Worm (Caenorhabditis elegans) whole organism, young adult: ENCODE results near the gene R02F2.1.

Source experiments
- B0019.2 ChIP-seq: fragments of 200-800 bp; sonication (Bioruptor generic); conservative IDR thresholded peaks from 2 replicates; pipeline ENCODE4 v1.3.6; 2022; ENCODE audit warnings: missing genetic modification reagents, missing genetic modification characterization, missing compliant biosample characterization
- B0261.1 ChIP-seq: sonication (generic microtip); optimal IDR thresholded peaks from 2 replicates; lab custom pipeline; 2016; ENCODE audit warnings: mild to moderate bottlenecking, missing genetic modification characterization, moderate library complexity, missing compliant biosample characterization
- F49E8.2 ChIP-seq: sonication (generic microtip); optimal IDR thresholded peaks from 3 replicates; lab custom pipeline; 2017; ENCODE audit warnings: missing genetic modification characterization, mild to moderate bottlenecking, missing compliant biosample characterization, antibody characterized with exemption, moderate library complexity; ENCODE audit not compliant: insufficient read depth
- T26A5.8 ChIP-seq: sonication (generic microtip); optimal IDR thresholded peaks from 2 replicates; lab custom pipeline; 2016; ENCODE audit warnings: missing genetic modification characterization, missing compliant biosample characterization
- Y79H2A.3 ChIP-seq: fragments of 200-800 bp; sonication (Bioruptor generic); conservative IDR thresholded peaks from 2 replicates; pipeline ENCODE4 v1.3.6; 2022; ENCODE audit warnings: missing genetic modification reagents, missing genetic modification characterization, missing compliant biosample characterization
- akir-1 ChIP-seq: fragments of 200-800 bp; sonication (Bioruptor generic); optimal IDR thresholded peaks from 2 replicates; lab custom pipeline; 2018; ENCODE audit warnings: mild to moderate bottlenecking, missing genetic modification characterization, moderate library complexity, missing compliant biosample characterization
- attf-3 ChIP-seq: fragments of 200-800 bp; sonication (Bioruptor generic); conservative IDR thresholded peaks from 2 replicates; pipeline ENCODE4 v1.3.6; 2022; ENCODE audit warnings: missing genetic modification reagents, missing genetic modification characterization, missing compliant biosample characterization
- cebp-2 ChIP-seq: fragments of 200-800 bp; sonication (Bioruptor generic); IDR thresholded peaks from 2 replicates; pipeline ENCODE4 v1.3.6; 2022; ENCODE audit warnings: missing genetic modification characterization, missing compliant biosample characterization
- ceh-100 ChIP-seq: fragments of 200-800 bp; sonication (Bioruptor generic); IDR thresholded peaks from 2 replicates; pipeline ENCODE4 v1.3.6; 2022; ENCODE audit warnings: missing genetic modification reagents, missing genetic modification characterization, missing compliant biosample characterization
- ceh-27 ChIP-seq: fragments of 200-800 bp; sonication (Bioruptor generic); optimal IDR thresholded peaks from 2 replicates; lab custom pipeline; 2018; ENCODE audit warnings: mild to moderate bottlenecking, missing genetic modification characterization, moderate library complexity, missing compliant biosample characterization
- ceh-40 ChIP-seq: fragments of 200-800 bp; sonication (Bioruptor generic); IDR thresholded peaks from 2 replicates; pipeline ENCODE4 v1.3.6; 2022; ENCODE audit warnings: missing genetic modification characterization, missing compliant biosample characterization
- ceh-58 ChIP-seq: fragments of 200-800 bp; sonication (Bioruptor generic); IDR thresholded peaks from 2 replicates; pipeline ENCODE4 v1.3.6; 2022; ENCODE audit warnings: missing genetic modification characterization, missing compliant biosample characterization
- ceh-79 ChIP-seq: sonication (generic microtip); optimal IDR thresholded peaks from 2 replicates; lab custom pipeline; 2017; ENCODE audit warnings: mild to moderate bottlenecking, missing genetic modification characterization, missing compliant biosample characterization
- chd-7 ChIP-seq: sonication (generic microtip); optimal IDR thresholded peaks from 2 replicates; lab custom pipeline; 2016; ENCODE audit warnings: mild to moderate bottlenecking, missing genetic modification characterization, moderate library complexity, missing compliant biosample characterization
- dpl-1 ChIP-seq: fragments of 150-350 bp; optimal IDR thresholded peaks from 2 replicates; lab custom pipeline; 2014; ENCODE audit warnings: missing biosample characterization, missing genetic modification reagents, missing genetic modification characterization
- egrh-3 ChIP-seq: fragments of 200-800 bp; sonication (Bioruptor generic); IDR thresholded peaks from 2 replicates; pipeline ENCODE4 v1.3.6; 2022; ENCODE audit warnings: missing genetic modification reagents, missing genetic modification characterization, missing compliant biosample characterization
- ekl-4 ChIP-seq: fragments of 200-800 bp; sonication (Bioruptor generic); IDR thresholded peaks from 2 replicates; pipeline ENCODE4 v1.3.6; 2022; ENCODE audit warnings: missing genetic modification reagents, missing genetic modification characterization, missing compliant biosample characterization
- hmg-1.2 ChIP-seq: fragments of 200-800 bp; sonication (Bioruptor generic); IDR thresholded peaks from 2 replicates; pipeline ENCODE4 v1.3.6; 2022; ENCODE audit warnings: missing genetic modification reagents, missing genetic modification characterization, missing compliant biosample characterization
- lin-26 ChIP-seq: fragments of 200-800 bp; sonication (Bioruptor generic); IDR thresholded peaks from 2 replicates; pipeline ENCODE4 v1.3.6; 2022; ENCODE audit warnings: missing genetic modification reagents, missing genetic modification characterization, missing compliant biosample characterization
- madf-10 ChIP-seq: sonication (generic microtip); optimal IDR thresholded peaks from 2 replicates; lab custom pipeline; 2016; ENCODE audit warnings: mild to moderate bottlenecking, missing genetic modification characterization, missing compliant biosample characterization
- mcd-1 ChIP-seq: fragments of 200-800 bp; sonication (Bioruptor generic); IDR thresholded peaks from 2 replicates; pipeline ENCODE4 v1.3.6; 2022; ENCODE audit warnings: missing genetic modification reagents, missing genetic modification characterization, missing compliant biosample characterization
- mel-28 ChIP-seq: sonication (generic microtip); optimal IDR thresholded peaks from 2 replicates; lab custom pipeline; 2016; ENCODE audit warnings: borderline replicate concordance, mild to moderate bottlenecking, missing genetic modification characterization, missing compliant biosample characterization
- nfya-1 ChIP-seq: sonication (generic microtip); optimal IDR thresholded peaks from 2 replicates; lab custom pipeline; 2017; ENCODE audit warnings: antibody characterized with exemption, missing compliant biosample characterization, missing genetic modification characterization, borderline replicate concordance; ENCODE audit not compliant: insufficient read depth
- nfya-2 ChIP-seq: fragments of 200-800 bp; sonication (Bioruptor generic); IDR thresholded peaks from 2 replicates; pipeline ENCODE4 v1.3.6; 2022; ENCODE audit warnings: missing genetic modification reagents, missing genetic modification characterization, missing compliant biosample characterization
- rpc-1 ChIP-seq, 2 experiments: fragments of 150-350 bp in 1 of 2; sonication (generic microtip) in 1 of 2; optimal IDR thresholded peaks; 2 replicates each; lab custom pipeline; 2014 to 2018; ENCODE audit warnings: missing biosample characterization in 1 of 2, missing genetic modification characterization in 1 of 2, missing genetic modification reagents in 1 of 2, missing genotype in 1 of 2
- sdz-38 ChIP-seq: sonication (generic microtip); optimal IDR thresholded peaks from 2 replicates; lab custom pipeline; 2016; ENCODE audit warnings: missing genotype, missing genetic modification characterization, missing compliant biosample characterization
- snpc-1.1 ChIP-seq: sonication (generic microtip); optimal IDR thresholded peaks from 2 replicates; lab custom pipeline; 2017; ENCODE audit warnings: missing genetic modification characterization, mild to moderate bottlenecking, missing compliant biosample characterization, antibody characterized with exemption, moderate library complexity, missing genotype, missing genetic modification reagents; ENCODE audit not compliant: insufficient read depth
- snpc-1.3 ChIP-seq: sonication (generic microtip); optimal IDR thresholded peaks from 2 replicates; lab custom pipeline; 2017; ENCODE audit warnings: missing genetic modification characterization, mild to moderate bottlenecking, missing compliant biosample characterization, antibody characterized with exemption, moderate library complexity, missing genotype, missing genetic modification reagents; ENCODE audit not compliant: insufficient read depth
- tbp1 ChIP-seq: fragments of 200-800 bp; sonication (Bioruptor generic); optimal IDR thresholded peaks from 2 replicates; lab custom pipeline; 2018; ENCODE audit warnings: mild to moderate bottlenecking, missing genetic modification characterization, missing compliant biosample characterization
- tbx-9 ChIP-seq: sonication (generic microtip); optimal IDR thresholded peaks from 2 replicates; lab custom pipeline; 2016; ENCODE audit warnings: borderline replicate concordance, missing genetic modification characterization, inconsistent platforms, missing compliant biosample characterization
- zfh-2 ChIP-seq: fragments of 200-800 bp; sonication (Bioruptor generic); conservative IDR thresholded peaks from 2 replicates; pipeline ENCODE4 v1.3.6; 2022; ENCODE audit warnings: missing genetic modification reagents, missing genetic modification characterization, missing compliant biosample characterization
- ztf-25 ChIP-seq: fragments of 200-800 bp; sonication (Bioruptor generic); IDR thresholded peaks from 2 replicates; pipeline ENCODE4 v1.3.6; 2022; ENCODE audit warnings: missing genetic modification reagents, missing genetic modification characterization, missing compliant biosample characterization
- ztf-6 ChIP-seq: fragments of 200-800 bp; sonication (Bioruptor generic); IDR thresholded peaks from 2 replicates; pipeline ENCODE4 v1.3.6; 2022; ENCODE audit warnings: missing genetic modification reagents, missing genetic modification characterization, missing compliant biosample characterization

Gene R02F2.1

ce11 chrIII:5504725-5505473 lies 3.2 kb downstream of the R02F2.1 start:
- no peak for TF ChIP-seq snpc-1.3
- peak; percentile 88 for TF ChIP-seq zfh-2 (GFP tag; lab: Robert Waterston, UW)
- TF ChIP-seq mcd-1 (GFP tag; lab: Robert Waterston, UW) = 0 out of 2 replicates have a peak, but pooled peaks have one; percentile 21
- no peak for TF ChIP-seq ceh-27 (GFP tag; lab: Kevin White, UChicago)
- no peak for TF ChIP-seq madf-10 (tag; lab: Kevin White, UChicago)
- no peak; the same call in 1 of the 2 replicates for TF ChIP-seq attf-3 (GFP tag; lab: Robert Waterston, UW)
- no peak for TF ChIP-seq dpl-1 (GFP tag; lab: Kevin White, UChicago)
- peak; percentile 37; the same call in 1 of the 2 replicates for TF ChIP-seq lin-26 (GFP tag; lab: Robert Waterston, UW)
- TF ChIP-seq B0261.1 (tag; lab: Kevin White, UChicago) = no peak
- no peak for TF ChIP-seq snpc-1.1
- no peak for TF ChIP-seq ztf-6
- no peak for TF ChIP-seq chd-7 (tag; lab: Kevin White, UChicago)
- peak; percentile 72 for TF ChIP-seq egrh-3 (GFP tag; lab: Robert Waterston, UW)
- 0 out of 2 replicates have a peak, but pooled peaks have one; percentile 14 for TF ChIP-seq ekl-4 (GFP tag; lab: Robert Waterston, UW)
- TF ChIP-seq nfya-2 (GFP tag; lab: Robert Waterston, UW) = 0 out of 2 replicates have a peak, but pooled peaks have one; percentile 56
- TF ChIP-seq Y79H2A.3 = no peak
- TF ChIP-seq akir-1 (GFP tag; lab: Kevin White, UChicago) = no peak

ce11 chrIII:5505474-5506022 lies 3.9 kb downstream of the R02F2.1 start:
- no peak for TF ChIP-seq ztf-25 (GFP tag; lab: Robert Waterston, UW)
- TF ChIP-seq ceh-79 (tag; lab: Kevin White, UChicago) = no peak
- no peak for TF ChIP-seq snpc-1.3
- TF ChIP-seq T26A5.8 (tag; lab: Kevin White, UChicago) = no peak
- no peak for TF ChIP-seq tbx-9 (tag; lab: Kevin White, UChicago)
- no peak for TF ChIP-seq tbp1 (GFP tag; lab: Kevin White, UChicago)
- TF ChIP-seq ceh-100 (GFP tag; lab: Robert Waterston, UW) = peak; percentile 26; the same call in 1 of the 2 replicates
- no peak for TF ChIP-seq sdz-38 (tag; lab: Kevin White, UChicago)
- no peak for TF ChIP-seq ekl-4 (GFP tag; lab: Robert Waterston, UW)
- TF ChIP-seq cebp-2 (GFP tag; lab: Robert Waterston, UW) = no peak
- TF ChIP-seq ceh-58 = no peak
- TF ChIP-seq mel-28 (tag; lab: Kevin White, UChicago) = no peak
- TF ChIP-seq zfh-2 (GFP tag; lab: Robert Waterston, UW) = peak; percentile 69
- no peak for TF ChIP-seq B0019.2 (GFP tag; lab: Robert Waterston, UW)
- no peak for TF ChIP-seq F49E8.2 (tag; lab: Kevin White, UChicago)
- no peak for TF ChIP-seq ztf-6
- no peak for TF ChIP-seq ceh-40
- no peak for TF ChIP-seq nfya-1 (tag; lab: Kevin White, UChicago)
- 0 out of 2 replicates have a peak, but pooled peaks have one; percentile 6 for TF ChIP-seq mcd-1 (GFP tag; lab: Robert Waterston, UW)
- TF ChIP-seq hmg-1.2 (GFP tag; lab: Robert Waterston, UW) = 0 out of 2 replicates have a peak, but pooled peaks have one; percentile 6
- no peak for TF ChIP-seq rpc-1 (optimal IDR thresholded peaks at IDR 0.05; lab: Kevin White, UChicago)
- no peak for TF ChIP-seq rpc-1 (tag; optimal IDR thresholded peaks at IDR 0.05; lab: Kevin White, UChicago)
- TF ChIP-seq Y79H2A.3 = no peak
- TF ChIP-seq, all 124 proteins: peak for 4
